Worm (Caenorhabditis elegans): ENCODE results near the gene faah-5.

- TF ChIP-seq ztf-4 (tag; optimal IDR thresholded peaks at IDR 0.05) (no peak), crh-2 (tag; optimal IDR thresholded peaks at IDR 0.05) (no peak), nhr-12 (tag; optimal IDR thresholded peaks at IDR 0.05) (no peak), ZK546.5 (tag; optimal IDR thresholded peaks at IDR 0.05) (no peak), gmeb-1 (tag; optimal IDR thresholded peaks at IDR 0.05) (no peak), ceh-16 (tag; optimal IDR thresholded peaks at IDR 0.05) (no peak), mab-5 (tag; optimal IDR thresholded peaks at IDR 0.05) (no peak), nhr-237 (tag; optimal IDR thresholded peaks at IDR 0.05) (no peak), ceh-82 (tag; optimal IDR thresholded peaks at IDR 0.05) (no peak), unc-62 (GFP tag; optimal IDR thresholded peaks at IDR 0.05) (no peak)
Observed at ce11 chrIII:11847014-11847413, 44.2 kb downstream of the faah-5 start.

Data from whole organism, L2 larva.